Worm (Caenorhabditis elegans) whole organism, mixed stage, embryonic: Measurements from ENCODE around the gene try-3.

Experiments used
- M03D4.4 ChIP-seq: sonication (generic microtip); optimal IDR thresholded peaks from 2 replicates; lab custom pipeline; 2017; ENCODE audit warnings: mild to moderate bottlenecking, missing genetic modification characterization, missing compliant biosample characterization
- bed-3 ChIP-seq: fragments of 200-800 bp; sonication (Bioruptor generic); optimal IDR thresholded peaks from 3 replicates; lab custom pipeline; 2018; ENCODE audit warnings: mild to moderate bottlenecking, missing genetic modification characterization, moderate library complexity, missing compliant biosample characterization
- blmp-1 ChIP-seq: fragments of 150-350 bp; optimal IDR thresholded peaks from 2 replicates; lab custom pipeline; 2014; ENCODE audit warnings: missing biosample characterization, missing genetic modification characterization
- ceh-39 ChIP-seq: fragments of 150-350 bp; optimal IDR thresholded peaks from 2 replicates; lab custom pipeline; 2014; ENCODE audit warnings: missing biosample characterization, missing genetic modification characterization
- ceh-43 ChIP-seq: fragments of 200-800 bp; sonication (Bioruptor generic); optimal IDR thresholded peaks from 2 replicates; lab custom pipeline; 2018; ENCODE audit warnings: mild to moderate bottlenecking, missing genetic modification characterization, moderate library complexity, missing compliant biosample characterization
- ceh-83 ChIP-seq: fragments of 200-800 bp; sonication (Bioruptor generic); optimal IDR thresholded peaks from 2 replicates; lab custom pipeline; 2018; ENCODE audit warnings: mild to moderate bottlenecking, missing genetic modification characterization, missing compliant biosample characterization
- ces-1 ChIP-seq: fragments of 150-350 bp; optimal IDR thresholded peaks from 2 replicates; lab custom pipeline; 2014; ENCODE audit warnings: missing biosample characterization, missing genetic modification reagents, missing genetic modification characterization
- cnd-1 ChIP-seq: fragments of 200-800 bp; sonication (Bioruptor generic); optimal IDR thresholded peaks from 2 replicates; lab custom pipeline; 2018; ENCODE audit warnings: mild to moderate bottlenecking, missing genetic modification characterization, missing compliant biosample characterization
- drap-1 ChIP-seq: fragments of 200-800 bp; sonication (Bioruptor generic); optimal IDR thresholded peaks from 3 replicates; lab custom pipeline; 2018; ENCODE audit warnings: mild to moderate bottlenecking, missing genetic modification characterization, missing compliant biosample characterization
- elt-1 ChIP-seq: sonication (generic microtip); optimal IDR thresholded peaks from 2 replicates; lab custom pipeline; 2017; ENCODE audit warnings: missing genetic modification characterization, mild to moderate bottlenecking, missing compliant biosample characterization, antibody characterized with exemption, moderate library complexity, borderline replicate concordance; ENCODE audit not compliant: insufficient read depth
- elt-3 ChIP-seq: fragments of 150-350 bp; optimal IDR thresholded peaks from 2 replicates; lab custom pipeline; 2014; ENCODE audit warnings: missing biosample characterization, missing genetic modification characterization
- flh-1 ChIP-seq: fragments of 200-800 bp; sonication (Bioruptor generic); optimal IDR thresholded peaks from 2 replicates; lab custom pipeline; 2018; ENCODE audit warnings: mild to moderate bottlenecking, missing genetic modification characterization, moderate library complexity, missing compliant biosample characterization
- ham-2 ChIP-seq: fragments of 200-800 bp; sonication (Bioruptor generic); optimal IDR thresholded peaks from 2 replicates; lab custom pipeline; 2018; ENCODE audit warnings: mild to moderate bottlenecking, missing genetic modification characterization, missing compliant biosample characterization
- hlh-1 ChIP-seq: fragments of 150-350 bp; optimal IDR thresholded peaks from 2 replicates; lab custom pipeline; 2014; ENCODE audit warnings: missing biosample characterization, missing genetic modification reagents, missing genetic modification characterization
- lin-13 ChIP-seq: fragments of 150-350 bp; optimal IDR thresholded peaks from 2 replicates; lab custom pipeline; 2014; ENCODE audit warnings: missing biosample characterization, missing genetic modification characterization
- lin-32 ChIP-seq: fragments of 200-800 bp; sonication (Bioruptor generic); optimal IDR thresholded peaks from 2 replicates; lab custom pipeline; 2018; ENCODE audit warnings: mild to moderate bottlenecking, missing genetic modification characterization, missing compliant biosample characterization
- lsy-2 ChIP-seq: fragments of 150-350 bp; optimal IDR thresholded peaks from 2 replicates; lab custom pipeline; 2014; ENCODE audit warnings: missing biosample characterization, missing genetic modification characterization
- mab-5 ChIP-seq: fragments of 150-350 bp; optimal IDR thresholded peaks from 2 replicates; lab custom pipeline; 2014; ENCODE audit warnings: missing biosample characterization, missing genetic modification characterization
- mep-1 ChIP-seq: fragments of 150-350 bp; optimal IDR thresholded peaks from 2 replicates; lab custom pipeline; 2017; ENCODE audit warnings: missing biosample characterization, missing genetic modification reagents, missing genetic modification characterization, inconsistent platforms
- mls-2 ChIP-seq: sonication (generic microtip); optimal IDR thresholded peaks from 2 replicates; lab custom pipeline; 2016; ENCODE audit warnings: mild to moderate bottlenecking, missing genetic modification characterization, moderate library complexity, missing compliant biosample characterization
- nhr-12 ChIP-seq: fragments of 150-350 bp; optimal IDR thresholded peaks from 2 replicates; lab custom pipeline; 2014; ENCODE audit warnings: missing biosample characterization, missing genetic modification characterization
- nhr-2 ChIP-seq: fragments of 150-350 bp; optimal IDR thresholded peaks from 2 replicates; lab custom pipeline; 2014; ENCODE audit warnings: missing biosample characterization, missing genetic modification characterization
- nhr-237 ChIP-seq: fragments of 150-350 bp; optimal IDR thresholded peaks from 2 replicates; lab custom pipeline; 2014; ENCODE audit warnings: missing biosample characterization, missing genetic modification characterization
- nhr-28 ChIP-seq: fragments of 150-350 bp; optimal IDR thresholded peaks from 2 replicates; lab custom pipeline; 2014; ENCODE audit warnings: missing biosample characterization, missing genetic modification characterization
- nhr-76 ChIP-seq: sonication (generic microtip); optimal IDR thresholded peaks from 2 replicates; lab custom pipeline; 2017; ENCODE audit warnings: missing biosample characterization, missing genetic modification characterization
- pha-4 ChIP-seq: fragments of 150-350 bp; optimal IDR thresholded peaks from 2 replicates; lab custom pipeline; 2018; ENCODE audit warnings: missing biosample characterization, missing genetic modification reagents, missing genetic modification characterization
- sem-2 ChIP-seq: fragments of 200-800 bp; sonication (Bioruptor generic); optimal IDR thresholded peaks from 2 replicates; lab custom pipeline; 2018; ENCODE audit warnings: mild to moderate bottlenecking, missing genetic modification characterization, missing compliant biosample characterization
- snpc-4 ChIP-seq: fragments of 150-350 bp; optimal IDR thresholded peaks from 2 replicates; lab custom pipeline; 2014; ENCODE audit warnings: missing biosample characterization, missing genetic modification characterization
- sptf-1 ChIP-seq: sonication (generic microtip); optimal IDR thresholded peaks from 2 replicates; lab custom pipeline; 2017; ENCODE audit warnings: mild to moderate bottlenecking, missing genetic modification characterization, moderate library complexity, missing compliant biosample characterization
- tbx-8 ChIP-seq: fragments of 200-800 bp; sonication (Bioruptor generic); optimal IDR thresholded peaks from 2 replicates; lab custom pipeline; 2018; ENCODE audit warnings: mild to moderate bottlenecking, missing genetic modification characterization, moderate library complexity, missing compliant biosample characterization
- unc-120 ChIP-seq: sonication (generic microtip); optimal IDR thresholded peaks from 2 replicates; lab custom pipeline; 2017; ENCODE audit warnings: missing genetic modification characterization, missing compliant biosample characterization; ENCODE audit not compliant: poor library complexity, severe bottlenecking
- unc-39 ChIP-seq: fragments of 150-350 bp; optimal IDR thresholded peaks from 2 replicates; lab custom pipeline; 2014; ENCODE audit warnings: missing biosample characterization, missing genetic modification characterization
- unc-62 ChIP-seq: fragments of 150-350 bp; optimal IDR thresholded peaks from 2 replicates; lab custom pipeline; 2014; ENCODE audit warnings: missing biosample characterization, missing genetic modification reagents, missing genetic modification characterization
- zip-8 ChIP-seq: fragments of 150-350 bp; optimal IDR thresholded peaks from 2 replicates; lab custom pipeline; 2014; ENCODE audit warnings: missing biosample characterization, missing genetic modification characterization
- ztf-11 ChIP-seq: fragments of 150-350 bp; optimal IDR thresholded peaks from 2 replicates; lab custom pipeline; 2014; ENCODE audit warnings: missing biosample characterization, missing genetic modification characterization

Gene try-3

DNA sequence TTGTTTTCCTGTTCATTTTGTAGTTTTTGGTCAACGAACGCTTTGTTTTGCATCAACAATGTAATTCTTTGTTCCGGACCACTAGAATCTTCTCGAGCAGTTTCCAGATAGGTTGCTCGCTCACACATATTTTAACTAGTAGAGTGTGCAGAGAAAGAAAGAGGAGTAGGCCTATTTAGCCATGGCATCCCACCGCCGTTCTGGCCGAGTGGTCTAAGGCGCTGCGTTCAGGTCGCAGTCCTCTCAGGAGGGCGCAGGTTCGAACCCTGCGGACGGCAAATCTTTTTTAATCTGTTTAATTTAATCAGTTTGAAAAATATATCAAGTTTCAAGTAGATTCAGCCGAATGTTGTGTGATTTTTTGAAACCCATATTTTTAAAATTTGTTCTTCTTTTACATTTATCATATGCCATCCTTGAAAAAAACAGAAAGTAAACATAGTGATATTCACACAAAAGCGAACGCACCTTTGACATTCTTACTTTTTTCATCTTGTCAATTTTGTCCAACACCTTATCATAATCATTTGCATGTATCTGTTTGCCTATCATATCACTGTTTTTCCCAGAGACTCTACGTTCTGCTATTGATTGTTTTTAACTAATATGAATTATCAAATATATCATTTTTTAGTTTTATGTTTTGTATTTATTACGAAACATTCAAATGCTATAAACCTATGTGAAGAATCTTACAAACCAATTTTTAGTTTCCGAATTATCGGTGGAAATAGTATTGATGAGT, at the start of gene try-3:
Gene try-3 (plus strand): TSS at position 532 of the 745 bp plus-strand sequence.
- TF ChIP-seq ces-1: peak; percentile 27
- peak; percentile 74 for TF ChIP-seq sem-2 (GFP tag; lab: Kevin White, UChicago)
- TF ChIP-seq ham-2 (GFP tag; lab: Kevin White, UChicago): no peak
- TF ChIP-seq lin-32: peak; percentile 39
- TF ChIP-seq M03D4.4 (tag; lab: Kevin White, UChicago): peak; percentile 75
- no peak for TF ChIP-seq unc-39 (tag; lab: Kevin White, UChicago)
- peak; percentile 81 for TF ChIP-seq cnd-1 (tag; lab: Kevin White, UChicago)
- no peak for TF ChIP-seq nhr-2 (tag; lab: Kevin White, UChicago)
- no peak for TF ChIP-seq lin-13 (tag; lab: Kevin White, UChicago)
- TF ChIP-seq unc-62 (GFP tag; lab: Kevin White, UChicago): no peak
- no peak for TF ChIP-seq ceh-43 (GFP tag; lab: Kevin White, UChicago)
- TF ChIP-seq unc-120 (tag; lab: Kevin White, UChicago): peak; percentile 87
- peak; percentile 86 for TF ChIP-seq ceh-83
- no peak for TF ChIP-seq ceh-39 (tag; lab: Kevin White, UChicago)
- no peak for TF ChIP-seq hlh-1 (tag; lab: Kevin White, UChicago)
- no peak for TF ChIP-seq nhr-12 (tag; lab: Kevin White, UChicago)
- peak; percentile 47 for TF ChIP-seq bed-3
- TF ChIP-seq tbx-8: peak; percentile 36
- peak; percentile 1 for TF ChIP-seq mep-1 (tag; lab: Kevin White, UChicago)
- TF ChIP-seq nhr-237 (tag; lab: Kevin White, UChicago): no peak
- TF ChIP-seq mab-5 (tag; lab: Kevin White, UChicago): no peak
- TF ChIP-seq pha-4: no peak
- no peak for TF ChIP-seq ztf-11 (tag; lab: Kevin White, UChicago)
- TF ChIP-seq elt-3: no peak
- TF ChIP-seq mls-2 (tag; lab: Kevin White, UChicago): peak; percentile 78
- TF ChIP-seq sptf-1 (tag; lab: Kevin White, UChicago): peak; percentile 83
- TF ChIP-seq lsy-2: peak; percentile 11
- TF ChIP-seq drap-1 (GFP tag; lab: Kevin White, UChicago): peak; percentile 77
- TF ChIP-seq elt-1 (tag; lab: Kevin White, UChicago): no peak
- no peak for TF ChIP-seq nhr-76 (tag; lab: Kevin White, UChicago)
- TF ChIP-seq nhr-28: no peak
- no peak for TF ChIP-seq zip-8 (tag; lab: Kevin White, UChicago)
- TF ChIP-seq flh-1 (GFP tag; lab: Kevin White, UChicago): peak; percentile 49
- no peak for TF ChIP-seq snpc-4 (tag; lab: Kevin White, UChicago)
- no peak for TF ChIP-seq blmp-1 (tag; lab: Kevin White, UChicago)

- no peak for TF ChIP-seq elt-1 (tag; lab: Kevin White, UChicago)
Observed at ce11 chrIV:6511767-6512166, 45.2 kb upstream of the try-3 start.

DNA sequence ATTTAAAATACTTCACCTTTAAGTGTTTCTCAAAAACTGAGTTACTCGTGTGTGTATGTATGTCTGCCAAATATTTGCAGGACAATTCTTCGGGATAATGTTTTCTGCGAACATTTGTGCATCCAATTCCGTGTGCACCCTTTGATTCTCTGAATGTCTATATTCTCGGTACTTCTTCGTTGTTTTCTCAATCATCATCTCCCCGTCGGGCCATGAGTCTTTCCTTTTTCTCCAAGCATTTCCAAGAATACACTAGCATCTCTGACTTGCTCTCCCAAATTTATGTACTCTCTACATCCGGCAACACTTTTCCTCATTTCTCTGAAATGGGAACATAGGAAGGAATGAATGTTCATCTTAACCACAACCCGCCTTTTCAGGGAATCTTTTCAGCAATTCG, 42.3 kb upstream of the try-3 start:
- no peak for TF ChIP-seq pha-4
- TF ChIP-seq mep-1 (tag; lab: Kevin White, UChicago): no peak
- no peak for TF ChIP-seq flh-1 (GFP tag; lab: Kevin White, UChicago)
- TF ChIP-seq mls-2 (tag; lab: Kevin White, UChicago): no peak
- no peak for TF ChIP-seq snpc-4 (tag; lab: Kevin White, UChicago)

- TF ChIP-seq ham-2 (GFP tag; lab: Kevin White, UChicago) (no peak), lin-13 (tag; lab: Kevin White, UChicago) (no peak), elt-3 (no peak), bed-3 (no peak), unc-62 (GFP tag; lab: Kevin White, UChicago) (no peak), flh-1 (GFP tag; lab: Kevin White, UChicago) (no peak), ceh-83 (no peak), ces-1 (no peak), M03D4.4 (tag; lab: Kevin White, UChicago) (no peak), nhr-2 (tag; lab: Kevin White, UChicago) (no peak), blmp-1 (tag; lab: Kevin White, UChicago) (no peak), mls-2 (tag; lab: Kevin White, UChicago) (no peak)
Observed at ce11 chrIV:6517859-6518258, 39.1 kb upstream of the try-3 start, which contains the start of gene C01G5.7. Gene C01G5.7 (plus strand): TSS chrIV:6518159.
